Worm (Caenorhabditis elegans) whole organism, L1 larva: ENCODE data around the gene pat-3.

Experiments used
- C16A3.4 ChIP-seq: fragments of 150-350 bp; optimal IDR thresholded peaks from 2 replicates; lab custom pipeline; 2014; ENCODE audit warnings: missing biosample characterization, missing genetic modification characterization
- C34B4.2 ChIP-seq: sonication (generic microtip); optimal IDR thresholded peaks from 2 replicates; lab custom pipeline; 2017; ENCODE audit warnings: mild to moderate bottlenecking, missing genetic modification characterization, missing compliant biosample characterization
- F16B12.6 ChIP-seq: fragments of 150-350 bp; optimal IDR thresholded peaks from 2 replicates; lab custom pipeline; 2014; ENCODE audit warnings: missing biosample characterization, missing genetic modification characterization
- alr-1 ChIP-seq: fragments of 200-800 bp; sonication (Bioruptor generic); optimal IDR thresholded peaks from 2 replicates; lab custom pipeline; 2018; ENCODE audit warnings: borderline replicate concordance, mild to moderate bottlenecking, missing genetic modification characterization, missing compliant biosample characterization
- ama-1 ChIP-seq: fragments of 150-350 bp; optimal IDR thresholded peaks from 2 replicates; lab custom pipeline; 2014
- blmp-1 ChIP-seq: fragments of 150-350 bp; optimal IDR thresholded peaks from 2 replicates; lab custom pipeline; 2014; ENCODE audit warnings: missing biosample characterization, missing genetic modification characterization
- ceh-82 ChIP-seq, 3 experiments: fragments of 150-350 bp in 1 of 3; sonication (generic microtip) in 2 of 3; optimal IDR thresholded peaks; 2 replicates each; lab custom pipeline; 2014 to 2017; ENCODE audit warnings: missing biosample characterization in 3 of 3, missing genetic modification characterization in 3 of 3
- ceh-90 ChIP-seq: sonication (generic microtip); optimal IDR thresholded peaks from 2 replicates; lab custom pipeline; 2016; ENCODE audit warnings: missing genetic modification characterization, missing compliant biosample characterization
- dpl-1 ChIP-seq, 3 experiments: fragments of 150-350 bp in 2 of 3; sonication (generic microtip) in 1 of 3; optimal IDR thresholded peaks; 2 replicates each; lab custom pipeline; 2014 to 2017; ENCODE audit warnings: missing biosample characterization in 3 of 3, missing genetic modification characterization in 3 of 3, missing genetic modification reagents in 3 of 3
- efl-1 ChIP-seq, 4 experiments: fragments of 150-350 bp; optimal IDR thresholded peaks in 3 of 4; peaks in 1 of 4; 1 replicate in 1 of 4; 2 replicates in 3 of 4; lab custom pipeline; 2014; ENCODE audit warnings: missing biosample characterization in 2 of 4, missing genetic modification characterization in 2 of 4, missing genetic modification reagents in 2 of 4
- egl-13 ChIP-seq: sonication (generic microtip); optimal IDR thresholded peaks from 2 replicates; lab custom pipeline; 2016; ENCODE audit warnings: missing genotype, missing genetic modification reagents, missing genetic modification characterization, missing compliant biosample characterization
- elt-3 ChIP-seq, 6 experiments: fragments of 150-350 bp in 1 of 6; sonication (generic microtip); optimal IDR thresholded peaks; 2 replicates each; lab custom pipeline; 2017 to 2018; ENCODE audit warnings: missing biosample characterization in 6 of 6, missing genetic modification characterization in 6 of 6, inconsistent platforms in 1 of 6
- fkh-4 ChIP-seq: sonication (generic microtip); optimal IDR thresholded peaks from 2 replicates; lab custom pipeline; 2016; ENCODE audit warnings: missing compliant biosample characterization, missing genetic modification characterization, borderline replicate concordance
- fos-1 ChIP-seq: fragments of 150-350 bp; optimal IDR thresholded peaks from 2 replicates; lab custom pipeline; 2014; ENCODE audit warnings: missing biosample characterization, missing genetic modification characterization
- grh-1 ChIP-seq: fragments of 200-800 bp; sonication (Bioruptor generic); IDR thresholded peaks from 2 replicates; pipeline ENCODE4 v1.3.6; 2022; ENCODE audit warnings: missing genetic modification reagents, missing genetic modification characterization, missing compliant biosample characterization
- hlh-17 ChIP-seq: fragments of 200-800 bp; sonication (Bioruptor generic); optimal IDR thresholded peaks from 2 replicates; lab custom pipeline; 2018; ENCODE audit warnings: missing genetic modification characterization, mild to moderate bottlenecking, missing compliant biosample characterization, moderate library complexity, borderline replicate concordance
- irx-1 ChIP-seq: sonication (generic microtip); optimal IDR thresholded peaks from 2 replicates; lab custom pipeline; 2016; ENCODE audit warnings: missing genetic modification characterization, missing compliant biosample characterization
- isw-1 ChIP-seq: fragments of 200-800 bp; sonication (Bioruptor generic); IDR thresholded peaks from 2 replicates; pipeline ENCODE4 v1.3.6; 2022; ENCODE audit warnings: missing genetic modification characterization, missing compliant biosample characterization
- lin-13 ChIP-seq: fragments of 150-350 bp; optimal IDR thresholded peaks from 2 replicates; lab custom pipeline; 2014; ENCODE audit warnings: missing biosample characterization, missing genetic modification reagents, missing genetic modification characterization
- lin-14 ChIP-seq: fragments of 200-800 bp; sonication (Bioruptor generic); optimal IDR thresholded peaks from 2 replicates; lab custom pipeline; 2018; ENCODE audit warnings: mild to moderate bottlenecking, missing genetic modification characterization, moderate library complexity, missing compliant biosample characterization
- lin-35 ChIP-seq, 2 experiments: fragments of 150-350 bp; optimal IDR thresholded peaks; 2 replicates each; lab custom pipeline; 2014; ENCODE audit warnings: missing biosample characterization in 2 of 2, missing genetic modification characterization in 2 of 2, missing genetic modification reagents in 2 of 2
- lsy-2 ChIP-seq, 2 experiments: fragments of 150-350 bp; optimal IDR thresholded peaks; 2 replicates each; lab custom pipeline; 2014; ENCODE audit warnings: missing biosample characterization in 2 of 2, missing genetic modification characterization in 2 of 2
- mab-9 ChIP-seq: fragments of 200-800 bp; sonication (Bioruptor generic); IDR thresholded peaks from 2 replicates; pipeline ENCODE4 v1.3.6; 2022; ENCODE audit warnings: missing genetic modification reagents, missing genetic modification characterization, missing compliant biosample characterization
- mdl-1 ChIP-seq, 2 experiments: fragments of 150-350 bp; optimal IDR thresholded peaks; 2 replicates each; lab custom pipeline; 2014 to 2017; ENCODE audit warnings: missing biosample characterization in 2 of 2, missing genetic modification characterization in 2 of 2, inconsistent platforms in 1 of 2
- mep-1 ChIP-seq: fragments of 150-350 bp; optimal IDR thresholded peaks from 2 replicates; lab custom pipeline; 2014; ENCODE audit warnings: missing biosample characterization, missing genetic modification characterization
- nhr-19 ChIP-seq: fragments of 200-800 bp; sonication (Bioruptor generic); conservative IDR thresholded peaks from 2 replicates; pipeline ENCODE4 v1.3.6; 2022; ENCODE audit warnings: missing genetic modification characterization, missing compliant biosample characterization
- nhr-20 ChIP-seq: sonication (generic microtip); optimal IDR thresholded peaks from 2 replicates; lab custom pipeline; 2016; ENCODE audit warnings: mild to moderate bottlenecking, missing genetic modification characterization, missing compliant biosample characterization
- nhr-47 ChIP-seq: sonication (generic microtip); optimal IDR thresholded peaks from 2 replicates; lab custom pipeline; 2016; ENCODE audit warnings: mild to moderate bottlenecking, missing genetic modification characterization, moderate library complexity, missing compliant biosample characterization
- nhr-71 ChIP-seq: sonication (generic microtip); optimal IDR thresholded peaks from 2 replicates; lab custom pipeline; 2016; ENCODE audit warnings: mild to moderate bottlenecking, missing genetic modification characterization, moderate library complexity, missing compliant biosample characterization
- nhr-77 ChIP-seq: fragments of 150-350 bp; optimal IDR thresholded peaks from 2 replicates; lab custom pipeline; 2014; ENCODE audit warnings: missing biosample characterization, missing genetic modification characterization
- pax-3 ChIP-seq: fragments of 200-800 bp; sonication (Bioruptor generic); optimal IDR thresholded peaks from 2 replicates; lab custom pipeline; 2018; ENCODE audit warnings: mild to moderate bottlenecking, missing genetic modification characterization, moderate library complexity, missing compliant biosample characterization
- snpc-4 ChIP-seq: fragments of 150-350 bp; optimal IDR thresholded peaks from 2 replicates; lab custom pipeline; 2014; ENCODE audit warnings: missing biosample characterization, missing genetic modification characterization
- snu-23 ChIP-seq: sonication (generic microtip); optimal IDR thresholded peaks from 2 replicates; lab custom pipeline; 2016; ENCODE audit warnings: missing genetic modification characterization, missing compliant biosample characterization
- sox-4 ChIP-seq: sonication (generic microtip); optimal IDR thresholded peaks from 2 replicates; lab custom pipeline; 2016; ENCODE audit warnings: missing genetic modification characterization, missing compliant biosample characterization
- swsn-7 ChIP-seq: sonication (generic microtip); optimal IDR thresholded peaks from 2 replicates; lab custom pipeline; 2016; ENCODE audit warnings: missing genetic modification characterization, missing compliant biosample characterization
- unc-130 ChIP-seq: fragments of 150-350 bp; optimal IDR thresholded peaks from 2 replicates; lab custom pipeline; 2017; ENCODE audit warnings: missing biosample characterization, missing genetic modification characterization, inconsistent platforms
- unc-62 ChIP-seq: fragments of 150-350 bp; optimal IDR thresholded peaks from 2 replicates; lab custom pipeline; 2014; ENCODE audit warnings: missing biosample characterization, missing genetic modification reagents, missing genetic modification characterization
- unc-98 ChIP-seq: fragments of 200-800 bp; sonication (Bioruptor generic); IDR thresholded peaks from 2 replicates; pipeline ENCODE4 v1.3.6; 2022; ENCODE audit warnings: missing genetic modification characterization, missing compliant biosample characterization
- xbp-1 ChIP-seq: sonication (generic microtip); optimal IDR thresholded peaks from 2 replicates; lab custom pipeline; 2016; ENCODE audit warnings: missing genetic modification characterization, missing compliant biosample characterization

pat-3 gene

ce11 chrIII:3953235-3953634 is 39.3 kb upstream of the pat-3 start (continued):
- peak in 1 of 3 experiments; percentile 48 for TF ChIP-seq ceh-82 (tag; optimal IDR thresholded peaks at IDR 0.05; lab: Kevin White, UChicago)
- no peak for TF ChIP-seq C34B4.2 (tag; lab: Kevin White, UChicago)
- no peak for TF ChIP-seq nhr-77
- no peak for TF ChIP-seq lin-13 (GFP tag; lab: Kevin White, UChicago)
- TF ChIP-seq swsn-7 (tag; lab: Kevin White, UChicago): peak; percentile 35
- peak; percentile 30 to 83 for TF ChIP-seq lin-35 (GFP tag; optimal IDR thresholded peaks at IDR 0.05; lab: Kevin White, UChicago)
- no peak for TF ChIP-seq egl-13
- TF ChIP-seq blmp-1: peak; percentile 65
- peak; percentile 19 to 38 (median 31) for TF ChIP-seq dpl-1 (GFP tag; optimal IDR thresholded peaks at IDR 0.05; lab: Kevin White, UChicago)
- peak; percentile 18 for TF ChIP-seq snpc-4 (tag; lab: Kevin White, UChicago)
- TF ChIP-seq pax-3 (tag; lab: Kevin White, UChicago): peak; percentile 12
- TF ChIP-seq xbp-1: no peak
- peak; percentile 74 for TF ChIP-seq nhr-20 (tag; lab: Kevin White, UChicago)
- no peak for TF ChIP-seq grh-1 (GFP tag; lab: Robert Waterston, UW)
- no peak for TF ChIP-seq F16B12.6 (tag; lab: Kevin White, UChicago)
- TF ChIP-seq mab-9 (GFP tag; lab: Robert Waterston, UW): 0 out of 2 replicates have a peak, but pooled peaks have one; percentile 45
- peak; percentile 4 for TF ChIP-seq irx-1 (tag; lab: Kevin White, UChicago)
- TF ChIP-seq ama-1 (lab: Kevin White, UChicago): peak; percentile 60
- no peak for TF ChIP-seq unc-98

- TF ChIP-seq nhr-71 (tag; lab: Kevin White, UChicago) (no peak), mep-1 (tag; lab: Kevin White, UChicago) (peak; percentile 12), nhr-19 (no peak), alr-1 (tag; lab: Kevin White, UChicago) (no peak), blmp-1 (peak; percentile 91), elt-3 (tag; optimal IDR thresholded peaks at IDR 0.05; lab: Kevin White, UChicago) (peak in 1 of 6 experiments; percentile 33), sox-4 (tag; lab: Kevin White, UChicago) (no peak), unc-130 (tag; lab: Kevin White, UChicago) (peak; percentile 64), fos-1 (tag; lab: Kevin White, UChicago) (no peak), snu-23 (GFP tag; lab: Kevin White, UChicago) (peak; percentile 11), C16A3.4 (peak; percentile 28), mdl-1 (tag; optimal IDR thresholded peaks at IDR 0.05; lab: Kevin White, UChicago) (peak in 1 of 2 experiments; percentile 30), ceh-90 (tag; lab: Kevin White, UChicago) (no peak), nhr-20 (tag; lab: Kevin White, UChicago) (peak; percentile 7), lsy-2 (tag; optimal IDR thresholded peaks at IDR 0.05; lab: Kevin White, UChicago) (peak in 1 of 2 experiments; percentile 0), lin-35 (GFP tag; optimal IDR thresholded peaks at IDR 0.05; lab: Kevin White, UChicago) (peak in 1 of 2 experiments; percentile 64), lin-14 (GFP tag; lab: Kevin White, UChicago) (peak; percentile 44), unc-62 (GFP tag; lab: Kevin White, UChicago) (no peak)
Measured at ce11 chrIII:3952058-3952457, 38.1 kb upstream of the pat-3 start.

ce11 chrIII:3935808-3936207 is 21.9 kb upstream of the pat-3 start, which contains the start of gene npl-10:
Gene npl-10, minus strand, starts transcription at chrIII:3935908.
- TF ChIP-seq snpc-4 (tag; lab: Kevin White, UChicago): no peak
- no peak for TF ChIP-seq fkh-4

- TF ChIP-seq efl-1 (optimal IDR thresholded peaks at IDR 0.05; lab: Kevin White, UChicago) (no peak), efl-1 (GFP tag; optimal IDR thresholded peaks at IDR 0.05 in 1 of 2; lab: Kevin White, UChicago) (peak in 1 of 2 experiments; percentile 84), hlh-17 (GFP tag; lab: Kevin White, UChicago) (no peak), nhr-47 (tag; lab: Kevin White, UChicago) (no peak), isw-1 (no peak)
- TF ChIP-seq, all 84 proteins: peak for 1
Measured at ce11 chrIII:3931423-3931822, 17.5 kb upstream of the pat-3 start, which contains the start of gene F37A8.2. Gene F37A8.2, minus strand, starts transcription at chrIII:3931523.
